Worm (Caenorhabditis elegans) whole organism, L4/young adult: ENCODE measurements around the gene pssy-1.

Experiments used
- W03F9.2 ChIP-seq: fragments of 150-350 bp; optimal IDR thresholded peaks from 2 replicates; lab custom pipeline; 2014; ENCODE audit warnings: missing biosample characterization, missing genetic modification characterization
- dao-5 ChIP-seq: sonication (generic microtip); optimal IDR thresholded peaks from 2 replicates; lab custom pipeline; 2016; ENCODE audit warnings: missing genotype, missing genetic modification characterization, moderate library complexity, missing compliant biosample characterization
- him-1 ChIP-seq: sonication (generic microtip); optimal IDR thresholded peaks from 2 replicates; lab custom pipeline; 2016; ENCODE audit warnings: missing genotype, missing genetic modification reagents, missing genetic modification characterization, missing compliant biosample characterization

pssy-1 gene

DNA sequence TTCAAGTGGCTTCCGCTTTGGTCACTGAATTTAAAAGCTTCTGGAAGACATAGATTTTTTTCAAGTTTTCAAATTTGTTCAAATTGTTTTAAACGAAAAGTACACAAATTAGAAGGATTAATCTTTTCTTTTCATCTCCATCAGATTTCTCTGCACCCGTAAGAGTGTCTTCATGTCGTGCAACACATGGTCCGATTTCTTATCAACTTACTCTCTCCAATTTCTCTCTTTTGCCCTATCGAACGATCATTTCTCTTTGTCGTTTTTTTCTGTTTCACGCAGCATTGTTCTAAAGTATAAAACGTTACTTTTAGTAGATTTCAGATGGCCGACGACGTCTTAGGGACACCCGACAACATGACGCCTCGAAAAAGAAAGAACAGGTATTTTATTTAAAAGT lies at the start of gene pssy-1:
Gene pssy-1, plus strand, starts transcription at position 318 of the 400 bp plus-strand sequence.
- TF ChIP-seq dao-5 (no peak), him-1 (tag; lab: Kevin White, UChicago) (no peak), W03F9.2 (no peak)

DNA sequence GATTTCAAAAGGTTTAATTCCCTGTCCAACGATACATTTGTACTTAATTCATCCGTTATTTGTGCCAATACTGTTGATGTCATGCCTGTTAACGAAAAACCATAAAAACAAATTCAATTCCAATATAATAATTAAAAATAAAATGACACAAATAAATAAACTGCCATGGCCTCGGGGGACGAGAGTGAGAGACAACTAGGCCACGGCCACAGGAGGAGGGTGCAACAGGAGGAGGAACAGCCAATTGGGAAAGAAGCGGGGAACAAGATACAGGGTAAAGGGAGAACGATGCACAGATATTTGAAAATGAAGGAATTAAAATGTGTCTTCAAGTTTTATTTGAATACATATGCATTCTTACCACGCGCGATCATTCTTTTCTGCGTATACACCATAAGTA lies 48.0 kb upstream of the pssy-1 start, which contains the start of gene F21G4.6:
Gene F21G4.6, minus strand, starts transcription at position 87 of the 400 bp plus-strand sequence.
- TF ChIP-seq dao-5 (no peak), him-1 (tag; lab: Kevin White, UChicago) (no peak), W03F9.2 (no peak)

DNA sequence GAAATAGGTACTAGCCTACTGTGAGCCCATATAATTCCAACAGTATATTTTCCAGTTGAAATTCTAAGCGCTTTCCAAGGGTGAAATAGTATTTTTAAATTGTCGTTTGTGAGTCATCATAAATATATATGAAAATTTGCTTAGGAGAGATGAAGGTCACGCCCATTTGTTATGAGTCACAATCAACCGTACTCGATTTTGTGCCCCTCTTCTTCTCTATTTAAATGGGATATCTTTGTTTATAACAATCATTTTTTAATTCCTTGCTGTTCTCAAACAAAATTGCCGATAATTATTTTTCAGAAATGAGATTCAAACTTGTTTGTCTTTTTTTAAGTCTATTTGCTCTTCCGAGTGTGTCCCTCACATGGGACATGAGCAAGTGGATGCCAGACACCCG lies 46.4 kb upstream of the pssy-1 start, which contains the start of gene folr-1:
Gene folr-1, plus strand, starts transcription at position 301 of the 400 bp plus-strand sequence.
- TF ChIP-seq W03F9.2, result no peak
- no peak for TF ChIP-seq dao-5
- no peak for TF ChIP-seq him-1 (tag; lab: Kevin White, UChicago)

DNA sequence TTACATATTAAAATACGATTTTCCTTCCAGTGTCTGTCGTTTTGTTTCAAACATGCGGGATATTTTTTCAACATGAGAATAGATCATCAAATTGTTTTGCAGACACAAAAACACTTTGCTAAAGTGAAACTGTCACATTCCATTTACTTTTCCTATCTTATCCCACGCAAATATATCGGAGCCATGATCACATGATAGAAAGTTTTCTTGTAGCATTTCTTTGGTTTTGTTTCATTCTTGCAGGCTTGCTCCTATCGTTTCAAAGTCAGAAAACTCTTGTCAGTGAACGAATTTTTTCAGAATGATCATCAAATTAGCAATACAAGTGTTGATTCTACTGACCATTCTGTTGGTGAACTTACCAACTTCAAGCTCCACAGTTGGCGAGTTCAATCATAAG lies 44.1 kb upstream of the pssy-1 start, which contains the start of gene C17G1.2:
Gene C17G1.2, plus strand, starts transcription at position 301 of the 400 bp plus-strand sequence.
- TF ChIP-seq him-1 (tag; lab: Kevin White, UChicago) (no peak), dao-5 (no peak)

DNA sequence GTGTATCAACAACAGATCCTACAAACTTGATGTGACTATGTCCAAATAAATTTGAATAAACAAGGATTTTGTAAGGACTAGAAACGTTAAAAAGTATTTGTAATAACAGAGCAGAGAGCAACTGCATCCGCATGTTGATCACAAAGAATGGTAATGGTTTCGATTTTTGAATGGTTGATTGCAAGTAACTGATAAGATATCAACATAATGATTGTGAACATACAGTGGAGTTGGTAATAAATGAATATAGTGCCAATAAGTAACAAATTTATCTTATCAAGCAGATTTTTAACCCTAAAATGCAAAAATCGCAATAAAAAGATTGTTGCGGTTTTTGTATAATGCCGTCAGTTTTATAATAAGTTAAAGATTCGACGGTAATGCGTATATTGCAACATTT lies 40.4 kb upstream of the pssy-1 start, which contains the start of gene ugt-23:
Gene ugt-23, minus strand, starts transcription at position 212 of the 400 bp plus-strand sequence.
- TF ChIP-seq W03F9.2 (no peak), dao-5 (no peak), him-1 (tag; lab: Kevin White, UChicago) (no peak)

DNA sequence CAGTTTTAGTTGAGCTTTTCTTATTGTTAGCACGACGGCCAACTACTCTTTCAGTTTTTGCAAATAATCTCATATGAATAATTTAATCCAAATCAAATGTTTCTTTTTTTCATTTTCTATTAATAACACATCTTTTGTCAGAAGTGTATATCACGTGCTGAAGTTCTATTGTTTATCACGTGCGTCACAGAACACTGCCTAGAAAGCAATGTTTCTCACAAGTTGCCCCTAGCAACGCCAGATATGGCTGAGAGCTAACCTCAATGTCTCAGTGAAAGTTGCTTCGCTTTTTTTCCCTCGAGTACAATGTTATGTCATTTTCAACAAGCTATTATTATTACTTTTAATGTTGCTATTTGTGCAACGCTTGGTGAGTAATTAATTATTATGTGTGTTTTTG lies 37.4 kb upstream of the pssy-1 start:
- TF ChIP-seq W03F9.2 (no peak), him-1 (tag; lab: Kevin White, UChicago) (no peak), dao-5 (no peak)

DNA sequence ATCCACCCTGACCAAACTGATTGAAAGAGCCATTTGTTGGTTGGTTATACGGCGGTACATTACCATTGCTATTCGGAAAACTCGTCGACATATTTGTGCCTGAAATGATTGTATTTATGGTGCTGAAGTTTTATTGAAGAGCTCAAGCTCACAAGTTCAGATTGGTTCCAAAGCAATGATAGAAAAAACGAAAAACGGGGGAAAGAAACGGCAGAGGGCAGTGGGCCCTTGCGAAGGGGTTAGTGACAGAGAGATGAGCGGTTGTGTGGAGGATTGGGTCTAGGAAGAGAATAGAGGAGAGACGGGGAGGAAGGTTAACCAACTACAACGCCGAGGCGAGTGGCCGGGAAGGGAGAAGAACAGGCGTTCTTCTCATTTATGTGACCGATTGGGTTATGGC lies 34.0 kb upstream of the pssy-1 start, which contains the start of gene nra-3:
Gene nra-3, minus strand, starts transcription at position 101 of the 400 bp plus-strand sequence.
- TF ChIP-seq dao-5, result no peak
- TF ChIP-seq W03F9.2, result no peak
- TF ChIP-seq him-1 (tag; lab: Kevin White, UChicago), result no peak

DNA sequence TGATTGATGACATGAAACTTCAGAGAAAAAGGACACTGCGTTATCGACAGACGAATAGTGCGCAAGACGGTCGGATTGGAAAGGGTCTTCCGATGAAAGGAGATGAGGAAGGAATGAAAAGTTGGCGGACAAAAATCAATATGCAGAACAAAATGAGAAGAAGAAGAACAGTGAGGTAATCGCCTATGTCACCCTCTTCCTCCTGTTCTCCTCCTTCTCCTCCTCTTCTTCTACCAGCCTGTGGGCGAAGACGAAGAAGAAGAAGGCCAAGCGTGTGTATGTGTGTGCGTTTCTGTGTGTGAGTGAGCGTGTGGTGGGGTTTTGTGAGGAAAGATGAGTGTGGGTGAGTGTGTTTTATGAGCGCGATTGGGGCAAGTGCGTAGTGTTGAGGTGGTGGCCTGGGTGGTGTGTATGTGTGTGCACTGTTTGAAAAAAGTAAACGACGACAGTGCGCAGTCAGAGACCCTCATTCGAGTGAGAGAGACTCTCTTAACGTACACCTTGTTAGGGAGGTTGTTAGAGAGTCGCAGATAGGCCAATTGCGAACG lies 33.1 kb upstream of the pssy-1 start, which contains the start of gene tsp-21:
Gene tsp-21, plus strand, starts transcription at position 146 of the 548 bp plus-strand sequence.
- TF ChIP-seq him-1 (tag; lab: Kevin White, UChicago) (no peak), W03F9.2 (peak; percentile 66)

DNA sequence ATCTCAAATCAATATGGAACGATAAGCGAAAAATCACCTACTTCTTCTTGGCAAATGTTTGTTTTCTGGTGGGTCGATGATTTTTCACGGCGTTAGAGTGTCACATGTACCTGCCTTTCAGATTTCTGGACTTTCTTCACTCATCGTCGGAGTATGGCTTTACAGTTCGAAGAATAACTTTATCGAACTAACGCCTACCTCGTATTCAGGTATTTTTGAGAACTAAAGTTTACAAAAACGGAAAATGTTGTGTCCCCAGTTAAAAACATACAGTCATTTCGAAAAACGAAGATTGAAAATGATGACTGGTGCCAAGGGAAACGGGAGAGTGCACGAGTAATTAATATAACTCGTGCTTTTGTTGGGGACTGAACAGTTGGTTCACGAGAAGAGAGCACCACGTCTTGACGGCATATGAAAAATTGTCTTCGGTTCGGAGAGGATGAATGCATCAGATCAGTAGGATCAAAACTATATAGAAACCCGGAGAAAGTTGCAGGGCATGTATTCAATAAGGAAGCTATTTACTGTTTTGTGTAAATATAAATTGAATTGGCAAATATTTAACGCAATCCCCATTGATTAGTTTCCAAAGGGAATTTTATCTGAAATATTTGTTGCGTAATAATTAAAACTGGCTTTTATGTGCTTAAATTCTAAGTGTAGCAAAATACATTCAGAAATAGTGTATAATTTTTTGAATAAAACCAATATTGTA lies 31.9 kb upstream of the pssy-1 start:
- TF ChIP-seq him-1 (tag; lab: Kevin White, UChicago) (no peak), W03F9.2 (no peak), dao-5 (no peak)

DNA sequence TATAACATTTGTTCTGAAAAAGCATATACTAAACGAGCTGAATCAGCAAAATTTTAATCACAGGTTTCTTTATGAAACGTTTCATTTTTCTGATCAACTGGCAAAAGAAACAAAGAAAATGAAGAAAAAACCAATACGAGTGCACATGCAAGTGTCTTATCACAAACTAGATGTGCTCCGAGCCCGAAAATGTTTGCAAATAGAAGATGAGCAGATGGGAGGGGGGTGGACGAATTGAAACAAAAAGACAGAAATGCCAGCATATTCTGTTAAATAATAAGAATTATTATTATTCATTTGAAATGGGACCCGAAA lies 31.4 kb upstream of the pssy-1 start:
- TF ChIP-seq dao-5 (no peak), W03F9.2 (no peak), him-1 (tag; lab: Kevin White, UChicago) (no peak)

DNA sequence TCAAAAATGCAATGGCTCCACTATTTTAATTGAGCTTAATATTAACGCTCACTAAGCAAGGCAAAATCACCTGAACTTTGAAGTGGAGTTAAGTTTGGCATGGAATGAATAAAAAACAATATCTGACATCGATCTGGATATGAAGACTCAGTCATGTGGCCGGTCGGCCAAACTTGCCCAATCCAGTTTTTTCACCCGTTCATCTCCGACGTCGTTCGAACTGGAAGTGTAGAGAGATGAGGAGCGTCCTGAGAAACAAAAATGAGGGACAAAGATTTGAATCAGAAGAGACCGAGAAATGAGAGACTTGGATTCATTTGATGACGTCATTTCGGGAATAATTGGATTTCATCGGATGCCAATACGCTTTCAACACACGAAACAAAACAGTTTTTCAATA lies 27.3 kb upstream of the pssy-1 start:
- TF ChIP-seq W03F9.2, result no peak
- TF ChIP-seq dao-5, result no peak
- TF ChIP-seq him-1 (tag; lab: Kevin White, UChicago), result no peak

DNA sequence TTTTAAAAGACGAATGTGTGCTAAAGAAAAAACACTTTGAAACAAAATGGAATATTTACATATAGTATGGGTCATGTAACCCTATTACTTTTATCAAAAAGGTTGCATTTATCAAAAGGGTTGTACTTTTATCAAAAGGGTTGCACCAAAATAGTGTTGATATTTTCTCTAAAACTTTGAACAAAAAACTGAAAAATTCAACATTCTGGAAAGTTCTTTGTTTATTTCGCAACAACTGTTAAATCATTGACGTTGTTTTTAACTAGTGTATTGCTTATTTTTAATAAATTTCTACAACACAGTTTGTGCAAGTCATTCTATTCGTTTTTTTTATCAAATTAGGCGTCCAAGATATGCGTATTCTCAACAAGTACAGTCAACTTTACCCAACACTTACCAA lies 26.9 kb upstream of the pssy-1 start, which contains the start of the genes C17G1.5 and C17G1.14:
Gene C17G1.5, plus strand, starts transcription at position 266 of the 400 bp plus-strand sequence.
Gene C17G1.14, plus strand, starts transcription at position 277 of the 400 bp plus-strand sequence.
- TF ChIP-seq dao-5 (no peak), him-1 (tag; lab: Kevin White, UChicago) (no peak)

DNA sequence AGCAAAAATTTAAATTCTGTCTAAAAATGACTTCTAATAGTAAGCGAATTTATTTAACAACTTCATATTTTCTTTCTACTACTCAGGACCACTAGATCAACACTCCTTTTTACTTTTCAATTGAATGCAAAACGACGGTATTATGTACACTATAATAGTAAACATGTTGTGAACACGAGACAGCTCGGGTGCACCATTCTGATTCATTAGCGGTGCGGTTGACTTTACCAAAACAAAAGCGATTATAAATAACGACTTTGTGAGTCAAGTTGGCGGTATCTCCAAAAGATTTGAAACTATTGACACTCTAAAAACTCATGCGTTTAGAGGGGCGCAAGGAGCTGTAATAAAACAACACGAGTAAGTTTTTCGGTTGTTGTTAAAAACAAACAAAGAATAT lies 24.9 kb upstream of the pssy-1 start:
- TF ChIP-seq W03F9.2, result no peak
- TF ChIP-seq him-1 (tag; lab: Kevin White, UChicago), result no peak
- no peak for TF ChIP-seq dao-5

DNA sequence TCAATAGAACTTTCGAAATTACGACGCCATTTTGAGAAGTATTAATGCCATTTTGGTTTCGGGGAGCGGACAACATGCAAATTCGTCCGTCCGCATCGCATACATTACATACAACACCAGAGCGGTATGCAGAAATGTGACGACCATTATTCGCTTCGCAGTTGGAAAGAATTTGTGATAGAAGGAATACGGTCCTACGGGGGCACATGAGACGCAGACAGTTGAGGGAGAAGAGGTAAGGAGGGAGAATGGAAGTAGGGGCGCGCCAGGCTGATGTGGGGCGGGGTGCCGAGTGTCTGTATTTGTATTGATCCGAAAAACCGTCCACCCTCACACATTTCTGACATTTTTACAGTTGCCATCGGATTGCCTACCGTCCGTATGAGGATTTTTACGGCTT lies 24.0 kb upstream of the pssy-1 start:
- TF ChIP-seq W03F9.2 (no peak), him-1 (tag; lab: Kevin White, UChicago) (no peak), dao-5 (no peak)

DNA sequence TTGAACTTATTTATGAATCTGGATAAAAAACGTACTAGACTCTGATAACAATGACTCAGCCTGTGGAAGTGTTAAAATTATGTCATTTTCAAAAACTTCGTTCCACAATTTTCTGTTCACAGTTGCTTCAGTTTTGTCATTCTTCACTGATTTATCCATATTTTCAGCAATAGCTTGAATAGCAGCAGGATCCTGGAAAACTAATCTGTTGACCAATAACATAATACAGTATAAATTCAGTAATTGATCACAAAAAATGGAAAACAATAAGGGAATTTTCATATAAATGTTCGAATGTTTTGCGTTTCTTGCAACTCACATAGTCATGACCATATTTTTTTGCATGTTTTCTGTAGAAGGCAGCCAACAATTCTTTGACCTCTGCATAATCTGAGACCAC lies 16.9 kb upstream of the pssy-1 start:
- TF ChIP-seq W03F9.2 (no peak), him-1 (tag; lab: Kevin White, UChicago) (no peak), dao-5 (no peak)
